Worm (Caenorhabditis elegans): ENCODE data around the gene Y62F5A.12.
A peak's percentile ranks its signal among the peaks of the same experiment; 100 is the strongest.

Gene Y62F5A.12

ce11 chrII:11497365-11497764 lies 36.9 kb downstream of the Y62F5A.12 start, which contains the start of gene B0334.5:
Gene B0334.5 (plus strand): TSS chrII:11497665.
- TF ChIP-seq athp-1 (tag; optimal IDR thresholded peaks at IDR 0.05), result no peak
- TF ChIP-seq hmg-1.2 (GFP tag; IDR thresholded peaks at IDR 0.05), result no peak

ce11 chrII:11496767-11497166 lies 37.5 kb downstream of the Y62F5A.12 start, which contains the start of gene emc-5:
Gene emc-5 (plus strand): TSS chrII:11496780.
- no peak for TF ChIP-seq ZK185.1 (tag; optimal IDR thresholded peaks at IDR 0.05; ENCODE audit: poor library complexity, severe bottlenecking)
- TF ChIP-seq ekl-4 (GFP tag; IDR thresholded peaks at IDR 0.05), result no peak
- peak; percentile 10 for TF ChIP-seq somi-1 (GFP tag; optimal IDR thresholded peaks at IDR 0.05)
- no peak for TF ChIP-seq ceh-27 (GFP tag; optimal IDR thresholded peaks at IDR 0.05)
- no peak for TF ChIP-seq lin-35 (GFP tag; optimal IDR thresholded peaks at IDR 0.05)
- TF ChIP-seq hlh-26 (GFP tag; conservative IDR thresholded peaks at IDR 0.05), result no peak
- TF ChIP-seq let-526 (GFP tag; IDR thresholded peaks at IDR 0.05), result no peak
- no peak for TF ChIP-seq snpc-1.3 (tag; optimal IDR thresholded peaks at IDR 0.05; ENCODE audit: insufficient read depth)
- no peak for TF ChIP-seq Y53F4B.3 (GFP tag; IDR thresholded peaks at IDR 0.05)
- no peak for TF ChIP-seq xnd-1 (tag; optimal IDR thresholded peaks at IDR 0.05)
- no peak for TF ChIP-seq mcd-1 (GFP tag; IDR thresholded peaks at IDR 0.05)
- TF ChIP-seq rcor-1 (GFP tag; IDR thresholded peaks at IDR 0.05), result no peak
- 0 out of 2 replicates have a peak, but pooled peaks have one; percentile 5 for TF ChIP-seq dox-1 (GFP tag; IDR thresholded peaks at IDR 0.05)
- peak; percentile 22; the same call in 1 of the 2 replicates for TF ChIP-seq hmg-1.2 (GFP tag; IDR thresholded peaks at IDR 0.05)
- no peak for TF ChIP-seq lir-1 (GFP tag; conservative IDR thresholded peaks at IDR 0.05)
- TF ChIP-seq T07F8.4 (tag; optimal IDR thresholded peaks at IDR 0.05), result no peak
- no peak for TF ChIP-seq F55B11.4 (tag; optimal IDR thresholded peaks at IDR 0.05; ENCODE audit: borderline replicate concordance, insufficient read depth)
- peak; percentile 36; the same call in 1 of the 2 replicates for TF ChIP-seq madf-6 (GFP tag; IDR thresholded peaks at IDR 0.05)
- peak; percentile 9 for TF ChIP-seq repo-1 (tag; optimal IDR thresholded peaks at IDR 0.05)
- no peak for TF ChIP-seq F37B4.10 (GFP tag; IDR thresholded peaks at IDR 0.05)
- TF ChIP-seq madf-8 (GFP tag; conservative IDR thresholded peaks at IDR 0.05), result no peak
- no peak for TF ChIP-seq hrde-1 (tag; optimal IDR thresholded peaks at IDR 0.05; ENCODE audit: borderline replicate concordance)
- no peak for TF ChIP-seq B0336.3 (GFP tag; IDR thresholded peaks at IDR 0.05)
- TF ChIP-seq ceh-58 (GFP tag; IDR thresholded peaks at IDR 0.05), result no peak
- no peak for TF ChIP-seq F23B12.7 (tag; optimal IDR thresholded peaks at IDR 0.05; ENCODE audit: insufficient read depth)
- no peak for TF ChIP-seq ceh-79 (tag; optimal IDR thresholded peaks at IDR 0.05)
- TF ChIP-seq D2030.7 (GFP tag; IDR thresholded peaks at IDR 0.05), result no peak
- no peak for TF ChIP-seq hlh-12 (tag; optimal IDR thresholded peaks at IDR 0.05)

- no peak for TF ChIP-seq F55B11.4 (tag; optimal IDR thresholded peaks at IDR 0.05; ENCODE audit: borderline replicate concordance, insufficient read depth)
- TF ChIP-seq tlf-1 (GFP tag; optimal IDR thresholded peaks at IDR 0.05), result no peak
- TF ChIP-seq ceh-27 (GFP tag; optimal IDR thresholded peaks at IDR 0.05), result no peak
- no peak for TF ChIP-seq lsy-27 (tag; optimal IDR thresholded peaks at IDR 0.05; ENCODE audit: borderline replicate concordance, insufficient read depth)
- TF ChIP-seq ceh-91 (GFP tag; IDR thresholded peaks at IDR 0.05), result no peak
- no peak for TF ChIP-seq ccch-3 (GFP tag; optimal IDR thresholded peaks at IDR 0.05)
- no peak for TF ChIP-seq hrde-1 (tag; optimal IDR thresholded peaks at IDR 0.05; ENCODE audit: borderline replicate concordance)
- TF ChIP-seq F57A8.1 (GFP tag; optimal IDR thresholded peaks at IDR 0.05), result no peak
Measured at ce11 chrII:11495806-11496205, 38.5 kb downstream of the Y62F5A.12 start.

Measured in whole organism, young adult.